Fruit fly (Drosophila melanogaster) whole organism, prepupa: ENCODE results near the gene Hap40.

ENCODE experiments used
- Blimp-1 ChIP-seq: fragments of 200-800 bp; sonication (Bioruptor generic); optimal IDR thresholded peaks from 3 replicates; lab custom pipeline; 2017; ENCODE audit warnings: missing biosample characterization, missing genetic modification characterization, mild to moderate bottlenecking, moderate library complexity, missing genetic modification reagents
- CG10631 ChIP-seq: fragments of 200-800 bp; sonication (Bioruptor generic); optimal IDR thresholded peaks from 2 replicates; lab custom pipeline; 2016; ENCODE audit warnings: missing biosample characterization, missing genetic modification characterization
- CG11294 ChIP-seq: fragments of 200-800 bp; sonication (Bioruptor generic); IDR thresholded peaks from 2 replicates; pipeline ENCODE4 v1.3.6; 2022; ENCODE audit warnings: missing biosample characterization, missing genetic modification characterization
- CG11762 ChIP-seq: fragments of 200-800 bp; sonication (Bioruptor generic); optimal IDR thresholded peaks from 3 replicates; lab custom pipeline; 2016; ENCODE audit warnings: missing biosample characterization, missing genetic modification characterization; ENCODE audit not compliant: insufficient read depth
- CG15336 ChIP-seq: fragments of 200-800 bp; sonication (Bioruptor generic); IDR thresholded peaks from 2 replicates; pipeline ENCODE4 v1.3.6; 2022; ENCODE audit warnings: missing biosample characterization, missing genetic modification characterization
- CG16779 ChIP-seq: fragments of 200-800 bp; sonication (Bioruptor generic); optimal IDR thresholded peaks from 3 replicates; lab custom pipeline; 2017; ENCODE audit warnings: missing biosample characterization, mild to moderate bottlenecking, missing genetic modification characterization
- CG3032 ChIP-seq: fragments of 200-800 bp; optimal IDR thresholded peaks from 2 replicates; lab custom pipeline; 2019; ENCODE audit warnings: missing biosample characterization, mild to moderate bottlenecking, missing genetic modification characterization, moderate library complexity
- CG31627 ChIP-seq: fragments of 200-800 bp; sonication (Bioruptor generic); optimal IDR thresholded peaks from 3 replicates; lab custom pipeline; 2016; ENCODE audit warnings: missing biosample characterization, missing genetic modification characterization
- CG32006 ChIP-seq: fragments of 200-800 bp; sonication (Bioruptor generic); optimal IDR thresholded peaks from 3 replicates; lab custom pipeline; 2017; ENCODE audit warnings: missing biosample characterization, mild to moderate bottlenecking, missing genetic modification characterization
- CG34406 ChIP-seq: fragments of 200-800 bp; sonication (Bioruptor generic); optimal IDR thresholded peaks from 3 replicates; lab custom pipeline; 2016; ENCODE audit warnings: missing biosample characterization, missing genetic modification characterization
- CG4318 ChIP-seq: fragments of 200-800 bp; sonication (Bioruptor generic); optimal IDR thresholded peaks from 3 replicates; lab custom pipeline; 2017; ENCODE audit warnings: missing biosample characterization, mild to moderate bottlenecking, missing genetic modification characterization
- CG6163 ChIP-seq: fragments of 200-800 bp; sonication (Bioruptor generic); IDR thresholded peaks from 3 replicates; pipeline ENCODE4 v1.3.6; 2022; ENCODE audit warnings: missing biosample characterization, missing genetic modification characterization
- CG6792 ChIP-seq: fragments of 200-800 bp; sonication (Bioruptor generic); optimal IDR thresholded peaks from 3 replicates; lab custom pipeline; 2016; ENCODE audit warnings: missing biosample characterization, missing genetic modification characterization
- CG6808 ChIP-seq: fragments of 200-800 bp; sonication (Bioruptor generic); optimal IDR thresholded peaks from 3 replicates; lab custom pipeline; 2017; ENCODE audit warnings: missing biosample characterization, missing genetic modification characterization, mild to moderate bottlenecking, moderate library complexity, missing genetic modification reagents
- CG6854 ChIP-seq: fragments of 200-800 bp; sonication (Bioruptor generic); optimal IDR thresholded peaks from 2 replicates; lab custom pipeline; 2017; ENCODE audit warnings: missing biosample characterization, mild to moderate bottlenecking, missing genetic modification characterization
- CG7368 ChIP-seq: fragments of 200-800 bp; sonication (Bioruptor generic); optimal IDR thresholded peaks from 3 replicates; lab custom pipeline; 2016; ENCODE audit warnings: missing biosample characterization, missing genetic modification characterization
- CG8119 ChIP-seq: fragments of 200-800 bp; sonication (Bioruptor generic); IDR thresholded peaks from 3 replicates; pipeline ENCODE4 v1.3.6; 2022; ENCODE audit warnings: missing biosample characterization, missing genetic modification characterization
- Eip78C ChIP-seq: fragments of 200-800 bp; sonication (Bioruptor generic); peaks from one replicate; lab custom pipeline; 2016; ENCODE audit warnings: missing biosample characterization, missing genetic modification characterization
- Ets96B ChIP-seq: fragments of 200-800 bp; optimal IDR thresholded peaks from 2 replicates; lab custom pipeline; 2019; ENCODE audit warnings: missing biosample characterization, mild to moderate bottlenecking, missing genetic modification characterization, moderate library complexity
- Gug ChIP-seq: fragments of 200-800 bp; sonication (Bioruptor generic); IDR thresholded peaks from 2 replicates; pipeline ENCODE4 v1.3.6; 2022; ENCODE audit warnings: missing biosample characterization, missing genetic modification characterization
- Hr39 ChIP-seq: fragments of 200-800 bp; sonication (Bioruptor generic); optimal IDR thresholded peaks from 2 replicates; lab custom pipeline; 2016; ENCODE audit warnings: missing biosample characterization, missing genetic modification characterization
- Lpt ChIP-seq: fragments of 200-800 bp; sonication (Bioruptor generic); optimal IDR thresholded peaks from 3 replicates; lab custom pipeline; 2016; ENCODE audit warnings: missing biosample characterization, missing genetic modification characterization
- Met ChIP-seq: fragments of 200-800 bp; sonication (Bioruptor generic); optimal IDR thresholded peaks from 3 replicates; lab custom pipeline; 2016; ENCODE audit warnings: missing biosample characterization, missing genetic modification characterization
- OdsH ChIP-seq: fragments of 200-800 bp; sonication (Bioruptor generic); optimal IDR thresholded peaks from 3 replicates; lab custom pipeline; 2016; ENCODE audit warnings: missing biosample characterization, missing genetic modification characterization
- Sox102F ChIP-seq: fragments of 200-800 bp; sonication (Bioruptor generic); optimal IDR thresholded peaks from 2 replicates; lab custom pipeline; 2016; ENCODE audit warnings: missing biosample characterization, mild to moderate bottlenecking, missing genetic modification characterization
- Sox14 ChIP-seq: fragments of 200-800 bp; sonication (Bioruptor generic); optimal IDR thresholded peaks from 3 replicates; lab custom pipeline; 2016; ENCODE audit warnings: missing biosample characterization, missing genetic modification characterization
- Sox15 ChIP-seq: fragments of 200-800 bp; sonication (Bioruptor generic); optimal IDR thresholded peaks from 3 replicates; lab custom pipeline; 2016; ENCODE audit warnings: missing biosample characterization, missing genetic modification characterization
- achi ChIP-seq: fragments of 200-800 bp; sonication (Bioruptor generic); optimal IDR thresholded peaks from 3 replicates; lab custom pipeline; 2016; ENCODE audit warnings: missing biosample characterization, missing genetic modification characterization
- acj6 ChIP-seq: fragments of 200-800 bp; sonication (Bioruptor generic); optimal IDR thresholded peaks from 3 replicates; lab custom pipeline; 2016; ENCODE audit warnings: missing biosample characterization, missing genetic modification characterization
- dsx ChIP-seq: fragments of 200-800 bp; optimal IDR thresholded peaks from 3 replicates; lab custom pipeline; 2019; ENCODE audit warnings: missing biosample characterization, mild to moderate bottlenecking, missing genetic modification characterization, moderate library complexity; ENCODE audit not compliant: poor library complexity, severe bottlenecking
- eg ChIP-seq: fragments of 200-800 bp; sonication (Bioruptor generic); IDR thresholded peaks from 3 replicates; pipeline ENCODE4 v1.3.6; 2022; ENCODE audit warnings: missing biosample characterization, missing genetic modification characterization
- esn ChIP-seq: fragments of 200-800 bp; sonication (Bioruptor generic); optimal IDR thresholded peaks from 2 replicates; lab custom pipeline; 2016; ENCODE audit warnings: missing biosample characterization, mild to moderate bottlenecking, missing genetic modification characterization, moderate library complexity
- fd59A ChIP-seq: fragments of 200-800 bp; sonication (Bioruptor generic); optimal IDR thresholded peaks from 2 replicates; lab custom pipeline; 2017; ENCODE audit warnings: missing biosample characterization, mild to moderate bottlenecking, missing genetic modification characterization, missing genetic modification reagents
- lz ChIP-seq: fragments of 200-800 bp; sonication (Bioruptor generic); optimal IDR thresholded peaks from 3 replicates; lab custom pipeline; 2016; ENCODE audit warnings: missing biosample characterization, missing genetic modification characterization
- pdm3 ChIP-seq: fragments of 200-800 bp; sonication (Bioruptor generic); optimal IDR thresholded peaks from 3 replicates; lab custom pipeline; 2016; ENCODE audit warnings: missing biosample characterization, missing genetic modification characterization
- salr ChIP-seq, 2 experiments: fragments of 200-800 bp; sonication (Bioruptor generic); optimal IDR thresholded peaks; 3 replicates each; lab custom pipeline; 2016 to 2018; ENCODE audit warnings: missing biosample characterization in 2 of 2, missing genetic modification characterization in 2 of 2, mild to moderate bottlenecking in 1 of 2
- ss ChIP-seq, 2 experiments: fragments of 200-800 bp; sonication (Bioruptor generic); optimal IDR thresholded peaks; 2 replicates in 1 of 2; 3 replicates in 1 of 2; lab custom pipeline; 2017 to 2018; ENCODE audit warnings: mild to moderate bottlenecking in 2 of 2, missing biosample characterization in 2 of 2, missing genetic modification characterization in 2 of 2, moderate library complexity in 1 of 2
- svp ChIP-seq: fragments of 200-800 bp; sonication (Bioruptor generic); peaks from one replicate; lab custom pipeline; 2016; ENCODE audit warnings: missing biosample characterization, missing genetic modification characterization
- topi ChIP-seq: fragments of 200-800 bp; sonication (Bioruptor generic); optimal IDR thresholded peaks from 3 replicates; lab custom pipeline; 2016; ENCODE audit warnings: missing biosample characterization, missing genetic modification characterization

Gene Hap40

DNA sequence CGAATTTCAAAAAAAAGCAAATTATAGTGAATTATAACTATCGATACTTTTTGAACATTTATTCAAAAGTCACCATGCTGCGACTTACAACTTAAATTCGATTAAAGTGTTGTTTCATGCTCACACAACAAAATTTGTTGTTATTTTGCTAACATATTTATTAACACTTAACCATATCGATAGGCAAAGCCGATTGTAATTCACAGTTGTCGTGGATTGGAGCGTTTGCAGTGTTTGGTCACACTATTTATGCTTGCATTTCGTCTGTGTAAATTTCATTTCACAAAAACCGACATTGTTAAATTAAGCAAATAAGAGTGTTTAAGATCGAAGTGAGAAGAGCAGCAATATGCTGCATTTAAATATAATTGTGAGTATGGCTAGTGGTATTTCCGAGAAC, 8.5 kb downstream of the Hap40 start, which contains the start of gene HUWE1:
Gene HUWE1 (plus strand): TSS at position 220 of the 400 bp plus-strand sequence.
- TF ChIP-seq Ets96B (tag; lab: Kevin White, UChicago) (no peak), CG15336 (GFP tag; lab: Robert Waterston, UW) (0 out of 2 replicates have a peak, but pooled peaks have one; percentile 14), Gug (no peak), CG6854 (GFP tag; lab: Kevin White, UChicago) (peak; percentile 47), CG6792 (GFP tag; lab: Kevin White, UChicago) (no peak), svp (GFP tag; lab: Kevin White, UChicago) (no peak), dsx (GFP tag; lab: Kevin White, UChicago) (peak; percentile 25), CG4318 (GFP tag; lab: Kevin White, UChicago) (no peak), CG34406 (no peak), Lpt (GFP tag; lab: Kevin White, UChicago) (no peak), fd59A (GFP tag; lab: Kevin White, UChicago) (no peak), CG6808 (GFP tag; lab: Kevin White, UChicago) (no peak), esn (GFP tag; lab: Kevin White, UChicago) (peak; percentile 10), CG8119 (GFP tag; lab: Robert Waterston, UW) (no peak), Sox14 (peak; percentile 17), ss (GFP tag; optimal IDR thresholded peaks at IDR 0.05; lab: Kevin White, UChicago) (no peak)

- no peak for TF ChIP-seq CG3032 (tag; lab: Kevin White, UChicago)
- no peak for TF ChIP-seq Gug
- TF ChIP-seq esn (GFP tag; lab: Kevin White, UChicago), result no peak
- no peak for TF ChIP-seq CG11294 (GFP tag; lab: Robert Waterston, UW)
- no peak for TF ChIP-seq CG11762 (GFP tag; lab: Kevin White, UChicago)
- TF ChIP-seq fd59A (GFP tag; lab: Kevin White, UChicago), result no peak
- TF ChIP-seq ss (GFP tag; optimal IDR thresholded peaks at IDR 0.05; lab: Kevin White, UChicago), result no peak
- TF ChIP-seq acj6 (GFP tag; lab: Kevin White, UChicago), result no peak
- TF ChIP-seq, all 60 proteins: peak for 0
Observed at dm6 chrX:15731968-15732367, 28.0 kb downstream of the Hap40 start, which contains the start of gene CG8191. Gene CG8191, plus strand, starts transcription at chrX:15732178.

- TF ChIP-seq lz (GFP tag; lab: Kevin White, UChicago), result no peak
- no peak for TF ChIP-seq esn (GFP tag; lab: Kevin White, UChicago)
- no peak for TF ChIP-seq Met
- no peak for TF ChIP-seq Sox15 (GFP tag; lab: Kevin White, UChicago)
- no peak for TF ChIP-seq OdsH (GFP tag; lab: Kevin White, UChicago)
- no peak for TF ChIP-seq salr (GFP tag; optimal IDR thresholded peaks at IDR 0.05; lab: Kevin White, UChicago)
- no peak for TF ChIP-seq Lpt (GFP tag; lab: Kevin White, UChicago)
- TF ChIP-seq pdm3 (GFP tag; lab: Kevin White, UChicago), result no peak
- TF ChIP-seq CG6163, result peak; percentile 47; the same call in 1 of the 3 replicates
- TF ChIP-seq Ets96B (tag; lab: Kevin White, UChicago), result no peak
- TF ChIP-seq Sox102F (GFP tag; lab: Kevin White, UChicago), result no peak
- no peak for TF ChIP-seq fd59A (GFP tag; lab: Kevin White, UChicago)
- no peak for TF ChIP-seq CG10631
- TF ChIP-seq CG16779 (tag; lab: Kevin White, UChicago), result no peak
- TF ChIP-seq CG15336 (GFP tag; lab: Robert Waterston, UW), result peak; percentile 60
- no peak for TF ChIP-seq CG7368 (GFP tag; lab: Kevin White, UChicago)
- no peak for TF ChIP-seq Hr39 (GFP tag; lab: Kevin White, UChicago)
- no peak for TF ChIP-seq CG31627 (GFP tag; lab: Kevin White, UChicago)
- TF ChIP-seq CG8119 (GFP tag; lab: Robert Waterston, UW), result peak; percentile 26; the same call in 1 of the 3 replicates
- TF ChIP-seq CG34406, result no peak
- no peak for TF ChIP-seq Blimp-1
- TF ChIP-seq eg (GFP tag; lab: Robert Waterston, UW), result peak; percentile 72
- TF ChIP-seq Eip78C (GFP tag; lab: Kevin White, UChicago), result peak; percentile 32
- TF ChIP-seq CG32006 (GFP tag; lab: Kevin White, UChicago), result no peak
- no peak for TF ChIP-seq CG4318 (GFP tag; lab: Kevin White, UChicago)
- TF ChIP-seq topi (GFP tag; lab: Kevin White, UChicago), result no peak
- no peak for TF ChIP-seq CG3032 (tag; lab: Kevin White, UChicago)
- no peak for TF ChIP-seq achi (GFP tag; lab: Kevin White, UChicago)
- TF ChIP-seq, all 60 proteins: peak for 5
Observed at dm6 chrX:15733192-15733892, 29.4 kb downstream of the Hap40 start.
